Worm (Caenorhabditis elegans) whole organism, L2 larva: ENCODE measurements around the gene pcp-3.

Experiments used
- aly-2 ChIP-seq: fragments of 150-350 bp; optimal IDR thresholded peaks from 2 replicates; lab custom pipeline; 2014; ENCODE audit warnings: missing biosample characterization, missing genetic modification characterization
- lin-39 ChIP-seq: fragments of 150-350 bp; optimal IDR thresholded peaks from 2 replicates; lab custom pipeline; 2014; ENCODE audit warnings: missing biosample characterization, missing genetic modification reagents, missing genetic modification characterization
- nhr-10 ChIP-seq: sonication (generic microtip); optimal IDR thresholded peaks from 2 replicates; lab custom pipeline; 2017; ENCODE audit warnings: missing biosample characterization, missing genetic modification characterization
- nhr-11 ChIP-seq: fragments of 150-350 bp; optimal IDR thresholded peaks from 2 replicates; lab custom pipeline; 2014; ENCODE audit warnings: missing biosample characterization, missing genetic modification characterization
- nhr-129 ChIP-seq: fragments of 150-350 bp; optimal IDR thresholded peaks from 2 replicates; lab custom pipeline; 2014; ENCODE audit warnings: missing biosample characterization, missing genetic modification characterization
- nhr-237 ChIP-seq: fragments of 150-350 bp; optimal IDR thresholded peaks from 2 replicates; lab custom pipeline; 2014; ENCODE audit warnings: missing biosample characterization, missing genetic modification characterization
- unc-62 ChIP-seq: fragments of 150-350 bp; optimal IDR thresholded peaks from 2 replicates; lab custom pipeline; 2014; ENCODE audit warnings: missing biosample characterization, missing genetic modification reagents, missing genetic modification characterization
- ztf-11 ChIP-seq: sonication (generic microtip); optimal IDR thresholded peaks from 2 replicates; lab custom pipeline; 2017; ENCODE audit warnings: missing biosample characterization, missing genetic modification characterization

- no peak for TF ChIP-seq unc-62 (GFP tag; lab: Kevin White, UChicago)
- TF ChIP-seq nhr-237 = no peak
- TF ChIP-seq nhr-11 (tag; lab: Kevin White, UChicago) = no peak
- no peak for TF ChIP-seq ztf-11 (tag; lab: Kevin White, UChicago)
- TF ChIP-seq lin-39 (tag; lab: Kevin White, UChicago) = no peak
- TF ChIP-seq nhr-10 (tag; lab: Kevin White, UChicago) = no peak
- no peak for TF ChIP-seq nhr-129 (tag; lab: Kevin White, UChicago)
- TF ChIP-seq aly-2 (tag; lab: Kevin White, UChicago) = no peak
These were observed 38.6 kb downstream of the pcp-3 start for ce11 chrIV:9120220-9120619.
